Fruit fly (Drosophila melanogaster) whole organism, prepupa: ENCODE results near the gene CG10959.

Source experiments
- Blimp-1 ChIP-seq: fragments of 200-800 bp; sonication (Bioruptor generic); optimal IDR thresholded peaks from 3 replicates; lab custom pipeline; 2017; ENCODE audit warnings: missing biosample characterization, missing genetic modification characterization, mild to moderate bottlenecking, moderate library complexity, missing genetic modification reagents
- CG10631 ChIP-seq: fragments of 200-800 bp; sonication (Bioruptor generic); optimal IDR thresholded peaks from 2 replicates; lab custom pipeline; 2016; ENCODE audit warnings: missing biosample characterization, missing genetic modification characterization
- CG10669 ChIP-seq: fragments of 200-800 bp; sonication (Bioruptor generic); optimal IDR thresholded peaks from 3 replicates; lab custom pipeline; 2018; ENCODE audit warnings: missing biosample characterization, mild to moderate bottlenecking, missing genetic modification characterization, moderate library complexity
- CG11762 ChIP-seq: fragments of 200-800 bp; sonication (Bioruptor generic); optimal IDR thresholded peaks from 3 replicates; lab custom pipeline; 2016; ENCODE audit warnings: missing biosample characterization, missing genetic modification characterization; ENCODE audit not compliant: insufficient read depth
- CG11902 ChIP-seq: fragments of 200-800 bp; sonication (Bioruptor generic); optimal IDR thresholded peaks from 3 replicates; lab custom pipeline; 2016; ENCODE audit warnings: missing biosample characterization, missing genetic modification characterization
- CG15336 ChIP-seq: fragments of 200-800 bp; sonication (Bioruptor generic); IDR thresholded peaks from 2 replicates; pipeline ENCODE4 v1.3.6; 2022; ENCODE audit warnings: missing biosample characterization, missing genetic modification characterization
- CG1621 ChIP-seq: fragments of 200-800 bp; sonication (Bioruptor generic); optimal IDR thresholded peaks from 3 replicates; lab custom pipeline; 2018; ENCODE audit warnings: missing biosample characterization, mild to moderate bottlenecking, missing genetic modification characterization
- CG16779 ChIP-seq: fragments of 200-800 bp; sonication (Bioruptor generic); optimal IDR thresholded peaks from 3 replicates; lab custom pipeline; 2017; ENCODE audit warnings: missing biosample characterization, mild to moderate bottlenecking, missing genetic modification characterization
- CG3032 ChIP-seq: fragments of 200-800 bp; optimal IDR thresholded peaks from 2 replicates; lab custom pipeline; 2019; ENCODE audit warnings: missing biosample characterization, mild to moderate bottlenecking, missing genetic modification characterization, moderate library complexity
- CG31627 ChIP-seq: fragments of 200-800 bp; sonication (Bioruptor generic); optimal IDR thresholded peaks from 3 replicates; lab custom pipeline; 2016; ENCODE audit warnings: missing biosample characterization, missing genetic modification characterization
- CG3919 ChIP-seq: fragments of 200-800 bp; sonication (Bioruptor generic); optimal IDR thresholded peaks from 3 replicates; lab custom pipeline; 2016; ENCODE audit warnings: missing biosample characterization, missing genetic modification characterization
- CG4318 ChIP-seq: fragments of 200-800 bp; sonication (Bioruptor generic); optimal IDR thresholded peaks from 3 replicates; lab custom pipeline; 2017; ENCODE audit warnings: missing biosample characterization, mild to moderate bottlenecking, missing genetic modification characterization
- CG6163 ChIP-seq: fragments of 200-800 bp; sonication (Bioruptor generic); IDR thresholded peaks from 3 replicates; pipeline ENCODE4 v1.3.6; 2022; ENCODE audit warnings: missing biosample characterization, missing genetic modification characterization
- CG6792 ChIP-seq: fragments of 200-800 bp; sonication (Bioruptor generic); optimal IDR thresholded peaks from 3 replicates; lab custom pipeline; 2016; ENCODE audit warnings: missing biosample characterization, missing genetic modification characterization
- CG6808 ChIP-seq: fragments of 200-800 bp; sonication (Bioruptor generic); optimal IDR thresholded peaks from 3 replicates; lab custom pipeline; 2017; ENCODE audit warnings: missing biosample characterization, missing genetic modification characterization, mild to moderate bottlenecking, moderate library complexity, missing genetic modification reagents
- CG6854 ChIP-seq: fragments of 200-800 bp; sonication (Bioruptor generic); optimal IDR thresholded peaks from 2 replicates; lab custom pipeline; 2017; ENCODE audit warnings: missing biosample characterization, mild to moderate bottlenecking, missing genetic modification characterization
- CG7368 ChIP-seq: fragments of 200-800 bp; sonication (Bioruptor generic); optimal IDR thresholded peaks from 3 replicates; lab custom pipeline; 2016; ENCODE audit warnings: missing biosample characterization, missing genetic modification characterization
- CG8319 ChIP-seq: fragments of 200-800 bp; sonication (Bioruptor generic); optimal IDR thresholded peaks from 3 replicates; lab custom pipeline; 2016; ENCODE audit warnings: missing biosample characterization, missing genetic modification characterization
- CG8632 ChIP-seq: fragments of 200-800 bp; sonication (Bioruptor generic); optimal IDR thresholded peaks from 3 replicates; lab custom pipeline; 2016; ENCODE audit warnings: missing biosample characterization, missing genetic modification characterization
- Eip78C ChIP-seq: fragments of 200-800 bp; sonication (Bioruptor generic); peaks from one replicate; lab custom pipeline; 2016; ENCODE audit warnings: missing biosample characterization, missing genetic modification characterization
- Eip93F ChIP-seq: fragments of 200-800 bp; sonication (Bioruptor generic); optimal IDR thresholded peaks from 2 replicates; lab custom pipeline; 2016; ENCODE audit warnings: missing biosample characterization, mild to moderate bottlenecking, missing genetic modification characterization
- Ets21C ChIP-seq: fragments of 200-800 bp; sonication (Bioruptor generic); optimal IDR thresholded peaks from 3 replicates; lab custom pipeline; 2016; ENCODE audit warnings: missing biosample characterization, missing genetic modification characterization
- Ets96B ChIP-seq: fragments of 200-800 bp; optimal IDR thresholded peaks from 2 replicates; lab custom pipeline; 2019; ENCODE audit warnings: missing biosample characterization, mild to moderate bottlenecking, missing genetic modification characterization, moderate library complexity
- Gug ChIP-seq: fragments of 200-800 bp; sonication (Bioruptor generic); IDR thresholded peaks from 2 replicates; pipeline ENCODE4 v1.3.6; 2022; ENCODE audit warnings: missing biosample characterization, missing genetic modification characterization
- Hr39 ChIP-seq: fragments of 200-800 bp; sonication (Bioruptor generic); optimal IDR thresholded peaks from 2 replicates; lab custom pipeline; 2016; ENCODE audit warnings: missing biosample characterization, missing genetic modification characterization
- Hr4 ChIP-seq: fragments of 200-800 bp; sonication (Bioruptor generic); optimal IDR thresholded peaks from 3 replicates; lab custom pipeline; 2016; ENCODE audit warnings: missing biosample characterization, missing genetic modification characterization
- Lpt ChIP-seq: fragments of 200-800 bp; sonication (Bioruptor generic); optimal IDR thresholded peaks from 3 replicates; lab custom pipeline; 2016; ENCODE audit warnings: missing biosample characterization, missing genetic modification characterization
- Met ChIP-seq: fragments of 200-800 bp; sonication (Bioruptor generic); optimal IDR thresholded peaks from 3 replicates; lab custom pipeline; 2016; ENCODE audit warnings: missing biosample characterization, missing genetic modification characterization
- OdsH ChIP-seq: fragments of 200-800 bp; sonication (Bioruptor generic); optimal IDR thresholded peaks from 3 replicates; lab custom pipeline; 2016; ENCODE audit warnings: missing biosample characterization, missing genetic modification characterization
- Smox ChIP-seq: fragments of 200-800 bp; sonication (Bioruptor generic); optimal IDR thresholded peaks from 3 replicates; lab custom pipeline; 2016; ENCODE audit warnings: missing biosample characterization, missing genetic modification characterization
- Sox14 ChIP-seq: fragments of 200-800 bp; sonication (Bioruptor generic); optimal IDR thresholded peaks from 3 replicates; lab custom pipeline; 2016; ENCODE audit warnings: missing biosample characterization, missing genetic modification characterization
- Sox15 ChIP-seq: fragments of 200-800 bp; sonication (Bioruptor generic); optimal IDR thresholded peaks from 3 replicates; lab custom pipeline; 2016; ENCODE audit warnings: missing biosample characterization, missing genetic modification characterization
- acj6 ChIP-seq: fragments of 200-800 bp; sonication (Bioruptor generic); optimal IDR thresholded peaks from 3 replicates; lab custom pipeline; 2016; ENCODE audit warnings: missing biosample characterization, missing genetic modification characterization
- cyc ChIP-seq: fragments of 200-800 bp; sonication (Bioruptor generic); optimal IDR thresholded peaks from 3 replicates; lab custom pipeline; 2016; ENCODE audit warnings: missing biosample characterization, missing genetic modification characterization
- dac ChIP-seq: fragments of 200-800 bp; sonication (Bioruptor generic); optimal IDR thresholded peaks from 2 replicates; lab custom pipeline; 2017; ENCODE audit warnings: missing biosample characterization, mild to moderate bottlenecking, missing genetic modification characterization
- dsx ChIP-seq: fragments of 200-800 bp; optimal IDR thresholded peaks from 3 replicates; lab custom pipeline; 2019; ENCODE audit warnings: missing biosample characterization, mild to moderate bottlenecking, missing genetic modification characterization, moderate library complexity; ENCODE audit not compliant: poor library complexity, severe bottlenecking
- eg ChIP-seq: fragments of 200-800 bp; sonication (Bioruptor generic); IDR thresholded peaks from 3 replicates; pipeline ENCODE4 v1.3.6; 2022; ENCODE audit warnings: missing biosample characterization, missing genetic modification characterization
- fd59A ChIP-seq: fragments of 200-800 bp; sonication (Bioruptor generic); optimal IDR thresholded peaks from 2 replicates; lab custom pipeline; 2017; ENCODE audit warnings: missing biosample characterization, mild to moderate bottlenecking, missing genetic modification characterization, missing genetic modification reagents
- lz ChIP-seq: fragments of 200-800 bp; sonication (Bioruptor generic); optimal IDR thresholded peaks from 3 replicates; lab custom pipeline; 2016; ENCODE audit warnings: missing biosample characterization, missing genetic modification characterization
- net ChIP-seq: fragments of 200-800 bp; sonication (Bioruptor generic); optimal IDR thresholded peaks from 3 replicates; lab custom pipeline; 2016; ENCODE audit warnings: missing biosample characterization, missing genetic modification characterization
- salr ChIP-seq, 2 experiments: fragments of 200-800 bp; sonication (Bioruptor generic); optimal IDR thresholded peaks; 3 replicates each; lab custom pipeline; 2016 to 2018; ENCODE audit warnings: missing biosample characterization in 2 of 2, missing genetic modification characterization in 2 of 2, mild to moderate bottlenecking in 1 of 2
- spab ChIP-seq: fragments of 200-800 bp; sonication (Bioruptor generic); optimal IDR thresholded peaks from 2 replicates; lab custom pipeline; 2017; ENCODE audit warnings: missing biosample characterization, mild to moderate bottlenecking, missing genetic modification characterization, missing genetic modification reagents
- ss ChIP-seq, 2 experiments: fragments of 200-800 bp; sonication (Bioruptor generic); optimal IDR thresholded peaks; 2 replicates in 1 of 2; 3 replicates in 1 of 2; lab custom pipeline; 2017 to 2018; ENCODE audit warnings: mild to moderate bottlenecking in 2 of 2, missing biosample characterization in 2 of 2, missing genetic modification characterization in 2 of 2, moderate library complexity in 1 of 2
- svp ChIP-seq: fragments of 200-800 bp; sonication (Bioruptor generic); peaks from one replicate; lab custom pipeline; 2016; ENCODE audit warnings: missing biosample characterization, missing genetic modification characterization
- topi ChIP-seq: fragments of 200-800 bp; sonication (Bioruptor generic); optimal IDR thresholded peaks from 3 replicates; lab custom pipeline; 2016; ENCODE audit warnings: missing biosample characterization, missing genetic modification characterization
- vri ChIP-seq: fragments of 200-800 bp; sonication (Bioruptor generic); optimal IDR thresholded peaks from 3 replicates; lab custom pipeline; 2016; ENCODE audit warnings: missing biosample characterization, mild to moderate bottlenecking, missing genetic modification characterization

CG10959 gene

DNA sequence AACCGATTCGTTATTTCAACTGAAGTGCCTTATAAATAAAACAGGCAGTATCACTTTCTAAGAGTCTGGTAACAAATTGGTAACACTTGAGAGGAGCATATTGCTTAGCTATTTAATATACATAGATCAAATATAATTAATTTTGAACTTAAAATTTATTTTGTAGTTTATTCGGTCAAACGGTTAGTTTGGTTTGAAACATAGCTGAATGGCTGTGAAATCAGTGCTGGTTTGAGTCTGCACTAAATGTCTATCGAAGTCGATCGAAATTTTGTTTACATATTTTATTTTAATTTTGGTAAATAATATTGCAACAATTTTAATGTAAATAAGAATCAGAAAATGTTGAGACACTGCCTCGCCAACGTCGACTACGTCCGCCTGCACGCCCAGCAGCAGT lies at the start of gene CG10959:
Gene CG10959 (plus strand): TSS at position 228 of the 400 bp plus-strand sequence.
- no peak for TF ChIP-seq CG11762 (GFP tag; lab: Kevin White, UChicago)
- TF ChIP-seq topi (GFP tag; lab: Kevin White, UChicago), result no peak
- no peak for TF ChIP-seq salr (GFP tag; optimal IDR thresholded peaks at IDR 0.05; lab: Kevin White, UChicago)
- no peak for TF ChIP-seq CG7368 (GFP tag; lab: Kevin White, UChicago)
- TF ChIP-seq vri (GFP tag; lab: Kevin White, UChicago), result no peak
- peak; percentile 32 for TF ChIP-seq Eip78C (GFP tag; lab: Kevin White, UChicago)
- TF ChIP-seq, all 60 proteins: peak for 1

- TF ChIP-seq CG10669 (GFP tag; lab: Kevin White, UChicago) (peak; percentile 71), CG6163 (GFP tag; lab: Robert Waterston, UW) (peak; percentile 90), Eip93F (GFP tag; lab: Kevin White, UChicago) (peak; percentile 41), CG6808 (GFP tag; lab: Kevin White, UChicago) (peak; percentile 60), CG31627 (peak; percentile 63), spab (GFP tag; lab: Kevin White, UChicago) (peak; percentile 68), Gug (peak; percentile 84), Hr39 (GFP tag; lab: Kevin White, UChicago) (peak; percentile 60), CG6792 (GFP tag; lab: Kevin White, UChicago) (peak; percentile 77), topi (GFP tag; lab: Kevin White, UChicago) (peak; percentile 73), Smox (GFP tag; lab: Kevin White, UChicago) (peak; percentile 91), net (GFP tag; lab: Kevin White, UChicago) (peak; percentile 79), salr (GFP tag; optimal IDR thresholded peaks at IDR 0.05; lab: Kevin White, UChicago) (peak; percentile 52 to 76), CG7368 (GFP tag; lab: Kevin White, UChicago) (peak; percentile 70), CG15336 (GFP tag; lab: Robert Waterston, UW) (peak; percentile 93), CG6854 (GFP tag; lab: Kevin White, UChicago) (peak; percentile 45), eg (GFP tag; lab: Robert Waterston, UW) (peak; percentile 89), Eip78C (GFP tag; lab: Kevin White, UChicago) (peak; percentile 93), Lpt (peak; percentile 66), lz (peak; percentile 73), Sox14 (GFP tag; lab: Kevin White, UChicago) (peak; percentile 73), CG3032 (tag; lab: Kevin White, UChicago) (peak; percentile 81), dac (GFP tag; lab: Kevin White, UChicago) (peak; percentile 60), cyc (GFP tag; lab: Kevin White, UChicago) (peak; percentile 75), CG1621 (tag; lab: Kevin White, UChicago) (peak; percentile 70), CG16779 (peak; percentile 60), vri (GFP tag; lab: Kevin White, UChicago) (peak; percentile 61), Ets96B (tag; lab: Kevin White, UChicago) (peak; percentile 81), CG8319 (GFP tag; lab: Kevin White, UChicago) (peak; percentile 20), dsx (GFP tag; lab: Kevin White, UChicago) (peak; percentile 79), CG8632 (GFP tag; lab: Kevin White, UChicago) (peak; percentile 71), CG4318 (peak; percentile 69), fd59A (peak; percentile 56), CG11902 (GFP tag; lab: Kevin White, UChicago) (peak; percentile 13), Sox15 (peak; percentile 48), CG10631 (GFP tag; lab: Kevin White, UChicago) (peak; percentile 85), svp (GFP tag; lab: Kevin White, UChicago) (peak; percentile 88), acj6 (GFP tag; lab: Kevin White, UChicago) (peak; percentile 80), Blimp-1 (GFP tag; lab: Kevin White, UChicago) (peak; percentile 22), CG11762 (GFP tag; lab: Kevin White, UChicago) (peak; percentile 69), Ets21C (GFP tag; lab: Kevin White, UChicago) (peak; percentile 29), CG3919 (GFP tag; lab: Kevin White, UChicago) (peak; percentile 83), OdsH (GFP tag; lab: Kevin White, UChicago) (peak; percentile 77), ss (GFP tag; optimal IDR thresholded peaks at IDR 0.05; lab: Kevin White, UChicago) (peak; percentile 66 to 76), Hr4 (GFP tag; lab: Kevin White, UChicago) (peak; percentile 79), Met (GFP tag; lab: Kevin White, UChicago) (peak; percentile 77)
Observed at dm6 chrX:8100026-8100825, 48.4 kb upstream of the CG10959 start.
